Worm (Caenorhabditis elegans): ENCODE data around the gene ect-2.

DNA sequence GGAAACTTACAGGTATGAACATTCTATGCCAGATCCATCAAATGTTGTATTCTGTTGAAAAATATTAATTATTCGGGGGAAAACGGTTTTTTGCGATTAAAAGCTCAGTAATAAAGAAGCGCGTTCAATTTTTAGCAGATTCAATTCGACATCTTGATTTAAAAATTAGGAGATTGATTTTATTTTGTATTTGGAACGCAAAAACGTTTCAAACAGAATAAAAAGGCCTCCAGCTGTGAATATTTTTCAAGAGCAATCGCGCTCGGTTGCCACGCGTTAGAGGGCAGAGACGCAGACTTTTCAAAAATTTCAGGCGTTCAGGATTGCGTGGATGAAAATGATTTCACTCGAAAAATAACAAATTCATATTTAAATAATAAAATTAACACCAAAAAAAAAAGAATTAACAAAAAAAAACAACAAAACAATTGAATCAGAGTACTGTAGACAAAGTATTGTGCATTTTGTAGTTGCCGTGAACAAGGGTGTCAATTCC is 36.2 kb upstream of the ect-2 start, which contains the start of gene R06F6.8:
- TF ChIP-seq mab-5 (tag; optimal IDR thresholded peaks at IDR 0.05) (no peak), lin-13 (GFP tag; optimal IDR thresholded peaks at IDR 0.05) (peak; percentile 10), ama-1 (optimal IDR thresholded peaks at IDR 0.05) (no peak)
